Worm (Caenorhabditis elegans) whole organism, midembryonic: ENCODE results near the gene C23G10.2.

Source experiments
- T22C8.4 ChIP-seq: fragments of 200-800 bp; sonication (Bioruptor generic); IDR thresholded peaks from 2 replicates; pipeline ENCODE4 v1.3.6; 2022; ENCODE audit warnings: missing genetic modification characterization, missing compliant biosample characterization
- cog-1 ChIP-seq: sonication (generic microtip); optimal IDR thresholded peaks from 2 replicates; lab custom pipeline; 2016; ENCODE audit warnings: missing genetic modification characterization, missing compliant biosample characterization
- flt-1 ChIP-seq: fragments of 200-800 bp; sonication (Bioruptor generic); IDR thresholded peaks from 2 replicates; pipeline ENCODE4 v1.3.6; 2022; ENCODE audit warnings: missing genetic modification characterization, missing compliant biosample characterization
- klf-2 ChIP-seq: fragments of 200-800 bp; sonication (Bioruptor generic); conservative IDR thresholded peaks from 2 replicates; pipeline ENCODE4 v1.3.6; 2022; ENCODE audit warnings: missing genetic modification reagents, missing genetic modification characterization, missing compliant biosample characterization
- med-1 ChIP-seq: sonication (generic microtip); optimal IDR thresholded peaks from 2 replicates; lab custom pipeline; 2017; ENCODE audit warnings: missing genetic modification characterization, mild to moderate bottlenecking, missing compliant biosample characterization, antibody characterized with exemption, missing genetic modification reagents; ENCODE audit not compliant: insufficient read depth
- ref-1 ChIP-seq: fragments of 200-800 bp; sonication (Bioruptor generic); conservative IDR thresholded peaks from 2 replicates; pipeline ENCODE4 v1.3.6; 2022; ENCODE audit warnings: missing genetic modification reagents, missing genetic modification characterization, missing compliant biosample characterization
- tab-1 ChIP-seq: fragments of 200-800 bp; sonication (Bioruptor generic); IDR thresholded peaks from 2 replicates; pipeline ENCODE4 v1.3.6; 2022; ENCODE audit warnings: missing genetic modification characterization, missing compliant biosample characterization
- ztf-23 ChIP-seq: fragments of 200-800 bp; sonication (Bioruptor generic); IDR thresholded peaks from 2 replicates; pipeline ENCODE4 v1.3.6; 2022; ENCODE audit warnings: missing genetic modification reagents, missing genetic modification characterization, missing compliant biosample characterization
- ztf-29 ChIP-seq: fragments of 200-800 bp; sonication (Bioruptor generic); IDR thresholded peaks from 2 replicates; pipeline ENCODE4 v1.3.6; 2022; ENCODE audit warnings: missing genetic modification reagents, missing genetic modification characterization, missing compliant biosample characterization

The C23G10.2 gene

DNA sequence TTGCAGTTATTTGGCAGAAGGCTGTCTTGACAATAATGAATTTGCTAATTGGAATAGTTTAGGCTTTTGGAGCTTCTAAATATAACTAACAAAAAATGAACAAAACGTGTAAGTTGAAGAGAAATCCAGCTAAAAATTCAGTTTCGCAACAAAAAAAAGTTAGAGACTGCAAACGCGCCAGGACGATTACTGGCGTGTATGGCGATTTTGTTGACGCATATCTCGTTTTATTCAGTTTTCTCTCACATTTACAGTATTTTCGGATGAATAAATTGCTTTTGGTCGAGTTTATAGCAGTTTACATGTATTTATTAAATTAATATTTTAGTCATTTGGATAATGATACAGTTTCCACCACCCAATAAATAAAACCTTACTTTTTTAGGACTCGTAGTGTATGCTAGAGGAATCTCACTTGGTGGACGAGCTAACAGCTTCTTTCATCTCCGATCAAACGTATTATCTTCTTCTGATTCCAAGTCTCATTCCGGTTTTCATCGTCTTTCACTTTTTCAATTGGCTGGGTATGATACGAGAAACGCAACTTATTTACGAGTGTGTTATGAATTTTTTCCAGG lies 34.8 kb upstream of the C23G10.2 start, which contains the start of the genes abcf-3 and F42A10.5:
abcf-3 (plus strand) TSS at position 384 of the 578 bp plus-strand sequence.
F42A10.5 (minus strand) TSS at position 458 of the 578 bp plus-strand sequence.
- TF ChIP-seq tab-1 (GFP tag; lab: Robert Waterston, UW) (no peak), flt-1 (0 out of 2 replicates have a peak, but pooled peaks have one; percentile 45)

DNA sequence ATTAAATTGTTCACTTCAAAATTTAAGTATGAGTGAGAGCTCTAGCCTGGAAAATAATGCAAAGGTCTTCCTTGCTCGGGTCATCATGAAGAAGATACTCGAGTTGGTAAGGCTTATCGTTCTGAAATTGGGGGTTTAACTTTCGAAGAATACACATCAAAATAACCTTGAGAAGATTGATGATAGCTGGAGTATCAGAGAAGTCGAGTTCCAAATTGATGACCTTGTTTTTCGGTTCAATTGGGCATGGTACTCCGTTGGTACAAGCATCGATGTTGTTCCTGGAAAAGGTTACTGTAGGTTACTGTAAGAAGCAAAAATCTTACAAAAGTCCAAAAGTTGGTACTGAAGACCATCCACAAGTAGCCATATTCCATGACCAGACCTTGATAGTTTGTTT lies 31.7 kb upstream of the C23G10.2 start:
- no peak for TF ChIP-seq ztf-29 (GFP tag; lab: Robert Waterston, UW)

DNA sequence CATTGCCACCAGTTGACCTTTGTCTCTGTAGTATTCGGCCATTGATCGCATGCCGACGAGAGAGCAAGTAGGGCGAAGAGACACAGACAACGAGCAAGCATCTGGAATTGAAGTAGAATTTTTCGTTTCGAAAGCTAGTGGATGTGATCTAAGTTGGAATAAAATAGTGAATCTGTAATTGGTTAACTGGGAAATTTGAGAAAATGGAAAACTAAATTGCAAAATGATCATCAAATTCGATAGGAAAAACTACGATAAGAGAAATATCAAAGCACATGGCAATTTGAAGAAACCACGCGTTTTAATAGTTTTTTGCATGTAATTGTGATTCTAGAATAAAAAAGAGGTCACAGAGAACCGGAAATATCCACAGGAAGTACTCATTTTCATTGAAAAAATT lies 31.1 kb upstream of the C23G10.2 start, which contains the start of gene F42A10.6:
F42A10.6 (minus strand) TSS at position 101 of the 400 bp plus-strand sequence.
- TF ChIP-seq klf-2 (GFP tag; lab: Robert Waterston, UW), result no peak
- TF ChIP-seq ztf-29 (GFP tag; lab: Robert Waterston, UW), result no peak
- no peak for TF ChIP-seq med-1 (GFP tag; lab: Kevin White, UChicago)
- TF ChIP-seq cog-1 (tag; lab: Kevin White, UChicago), result no peak
- no peak for TF ChIP-seq tab-1 (GFP tag; lab: Robert Waterston, UW)
- TF ChIP-seq ref-1 (GFP tag; lab: Robert Waterston, UW), result no peak
- no peak for TF ChIP-seq ztf-23 (GFP tag; lab: Robert Waterston, UW)
- TF ChIP-seq flt-1, result no peak
- no peak for TF ChIP-seq T22C8.4 (GFP tag; lab: Robert Waterston, UW)

DNA sequence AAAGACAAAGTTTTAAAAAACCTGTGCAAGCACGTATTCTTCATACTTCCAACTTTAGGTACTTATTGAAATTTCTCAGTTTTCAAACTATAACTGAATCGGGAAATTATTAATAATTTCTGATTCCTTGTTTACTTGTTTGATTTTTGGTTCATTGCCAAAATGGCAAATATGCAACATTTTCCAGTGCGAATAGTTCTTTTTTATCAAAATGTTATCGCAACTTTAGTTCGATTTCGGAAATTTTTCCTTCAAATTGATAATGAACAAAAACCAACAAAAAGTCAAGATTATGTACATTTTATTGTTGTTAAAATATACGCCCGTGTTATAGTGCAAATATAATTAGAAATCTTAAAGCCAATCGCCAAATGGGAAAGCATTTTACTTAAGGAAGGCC lies 30.2 kb upstream of the C23G10.2 start:
- TF ChIP-seq ztf-23 (GFP tag; lab: Robert Waterston, UW), result no peak
- TF ChIP-seq flt-1, result no peak
- no peak for TF ChIP-seq med-1 (GFP tag; lab: Kevin White, UChicago)
- no peak for TF ChIP-seq T22C8.4 (GFP tag; lab: Robert Waterston, UW)
- no peak for TF ChIP-seq ztf-29 (GFP tag; lab: Robert Waterston, UW)

DNA sequence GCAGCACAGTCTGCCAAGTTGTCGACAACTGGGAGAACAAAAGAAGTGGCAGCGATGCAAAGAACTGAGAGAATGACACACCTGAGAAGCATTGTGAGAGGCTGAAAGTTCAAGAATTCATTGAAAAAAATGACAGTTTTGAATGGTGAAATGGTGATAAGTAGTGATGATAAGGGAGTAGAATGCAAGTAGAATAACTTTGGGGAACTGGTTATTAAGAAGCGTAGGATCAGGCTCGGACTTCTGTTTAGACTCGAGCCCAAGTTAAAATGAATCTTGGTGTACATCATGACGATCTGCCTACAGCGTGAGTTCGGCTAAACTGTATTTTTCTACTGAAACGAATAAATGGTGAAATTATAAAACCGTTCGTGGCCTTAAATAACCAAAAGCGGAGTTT lies 29.3 kb upstream of the C23G10.2 start, which contains the start of gene F42A10.7:
F42A10.7 (minus strand) TSS at position 101 of the 400 bp plus-strand sequence.
- TF ChIP-seq flt-1, result no peak
- TF ChIP-seq ztf-29 (GFP tag; lab: Robert Waterston, UW), result no peak
- no peak for TF ChIP-seq cog-1 (tag; lab: Kevin White, UChicago)
- no peak for TF ChIP-seq ztf-23 (GFP tag; lab: Robert Waterston, UW)
- TF ChIP-seq klf-2 (GFP tag; lab: Robert Waterston, UW), result no peak
- TF ChIP-seq med-1 (GFP tag; lab: Kevin White, UChicago), result no peak
- TF ChIP-seq T22C8.4 (GFP tag; lab: Robert Waterston, UW), result no peak
- no peak for TF ChIP-seq tab-1 (GFP tag; lab: Robert Waterston, UW)
- TF ChIP-seq ref-1 (GFP tag; lab: Robert Waterston, UW), result no peak

DNA sequence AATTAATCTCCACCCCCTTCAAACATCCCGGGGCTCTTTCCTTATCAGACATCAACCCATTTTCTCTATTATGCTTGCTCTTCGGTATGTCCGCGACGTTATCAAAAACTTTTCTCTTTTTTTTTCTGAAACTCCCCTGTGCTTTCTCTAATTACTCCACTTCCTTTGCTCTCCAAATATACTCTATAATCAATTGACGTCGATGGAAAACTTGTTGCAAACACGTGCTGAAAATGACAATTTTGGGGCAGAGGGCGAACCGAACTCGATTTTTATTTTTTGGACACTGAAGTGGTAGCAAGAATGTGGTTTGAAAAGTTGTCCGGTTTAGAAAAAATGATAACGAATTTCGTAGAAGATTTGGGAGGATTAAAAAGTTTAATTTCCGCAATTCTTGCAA lies 28.8 kb upstream of the C23G10.2 start:
- TF ChIP-seq klf-2 (GFP tag; lab: Robert Waterston, UW) (no peak), tab-1 (GFP tag; lab: Robert Waterston, UW) (no peak), cog-1 (tag; lab: Kevin White, UChicago) (no peak), T22C8.4 (GFP tag; lab: Robert Waterston, UW) (no peak), flt-1 (no peak), ztf-23 (GFP tag; lab: Robert Waterston, UW) (no peak), ztf-29 (GFP tag; lab: Robert Waterston, UW) (no peak), ref-1 (GFP tag; lab: Robert Waterston, UW) (no peak)

DNA sequence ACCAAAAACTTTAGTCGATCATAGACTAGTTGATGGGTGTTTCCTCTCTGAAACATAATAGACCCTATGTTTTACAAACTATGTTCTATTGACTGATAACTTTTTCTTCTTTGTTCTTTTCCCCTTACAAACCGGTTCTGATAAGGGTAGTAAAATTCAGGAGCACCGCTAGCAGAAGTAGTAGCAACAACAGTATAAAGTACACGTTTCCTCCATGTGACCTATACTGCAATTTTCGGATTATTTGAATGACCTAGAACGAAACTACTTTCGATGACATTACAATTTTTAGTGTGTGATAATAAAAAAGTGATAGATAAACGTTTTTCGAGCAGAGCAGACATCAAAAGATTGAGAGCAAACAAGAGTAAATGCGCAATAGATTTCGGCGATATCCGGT lies 27.6 kb upstream of the C23G10.2 start:
- TF ChIP-seq tab-1 (GFP tag; lab: Robert Waterston, UW) (no peak), cog-1 (tag; lab: Kevin White, UChicago) (no peak), klf-2 (GFP tag; lab: Robert Waterston, UW) (no peak), flt-1 (no peak), ztf-23 (GFP tag; lab: Robert Waterston, UW) (no peak), med-1 (GFP tag; lab: Kevin White, UChicago) (no peak), T22C8.4 (GFP tag; lab: Robert Waterston, UW) (no peak), ref-1 (GFP tag; lab: Robert Waterston, UW) (no peak), ztf-29 (GFP tag; lab: Robert Waterston, UW) (no peak)

DNA sequence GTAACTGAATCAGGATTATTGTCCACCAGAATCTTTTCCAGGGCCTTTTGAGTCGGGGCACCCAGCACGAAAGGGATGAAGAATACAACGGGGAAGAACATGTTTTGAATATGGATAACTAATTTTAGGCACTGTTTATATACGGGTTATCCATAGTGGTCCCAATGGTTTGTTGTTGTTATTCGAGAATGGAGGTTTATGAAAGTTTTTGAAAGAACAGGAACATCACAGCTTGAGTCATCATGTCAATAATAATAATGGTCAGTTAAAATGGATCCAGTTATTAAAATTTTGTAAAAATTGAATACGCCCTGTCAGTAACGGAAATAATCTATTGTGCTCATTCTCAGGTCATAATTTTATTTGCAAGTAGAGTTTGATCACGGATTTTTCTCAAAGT lies 24.7 kb upstream of the C23G10.2 start, which contains the start of gene nas-28:
nas-28 (minus strand) TSS at position 101 of the 400 bp plus-strand sequence.
- no peak for TF ChIP-seq ztf-23 (GFP tag; lab: Robert Waterston, UW)

DNA sequence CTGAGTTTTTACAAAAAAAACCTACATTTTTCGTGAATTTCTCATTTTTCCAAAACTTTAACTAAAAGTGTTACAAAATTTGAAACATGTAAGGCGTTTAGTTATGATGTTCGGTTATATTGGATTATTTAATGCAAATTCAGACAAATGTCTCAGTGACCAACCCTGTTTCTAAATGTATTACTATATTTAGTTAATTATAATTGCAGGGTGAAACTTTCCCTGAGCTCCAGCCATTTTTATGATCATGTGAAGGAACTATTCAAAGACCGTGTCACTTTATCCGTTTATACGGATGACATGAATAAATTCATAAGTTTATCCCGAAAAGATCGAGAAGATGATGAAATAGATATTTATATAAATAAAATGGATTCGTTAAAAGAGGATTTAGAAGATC lies 17.1 kb upstream of the C23G10.2 start, which contains the start of gene C23G10.5:
C23G10.5 (plus strand) TSS at position 301 of the 400 bp plus-strand sequence.
- TF ChIP-seq flt-1, result no peak
- no peak for TF ChIP-seq tab-1 (GFP tag; lab: Robert Waterston, UW)
- TF ChIP-seq ztf-29 (GFP tag; lab: Robert Waterston, UW), result no peak
- no peak for TF ChIP-seq klf-2 (GFP tag; lab: Robert Waterston, UW)
- no peak for TF ChIP-seq med-1 (GFP tag; lab: Kevin White, UChicago)
- TF ChIP-seq ref-1 (GFP tag; lab: Robert Waterston, UW), result no peak
- TF ChIP-seq ztf-23 (GFP tag; lab: Robert Waterston, UW), result no peak
- no peak for TF ChIP-seq T22C8.4 (GFP tag; lab: Robert Waterston, UW)
- no peak for TF ChIP-seq cog-1 (tag; lab: Kevin White, UChicago)

DNA sequence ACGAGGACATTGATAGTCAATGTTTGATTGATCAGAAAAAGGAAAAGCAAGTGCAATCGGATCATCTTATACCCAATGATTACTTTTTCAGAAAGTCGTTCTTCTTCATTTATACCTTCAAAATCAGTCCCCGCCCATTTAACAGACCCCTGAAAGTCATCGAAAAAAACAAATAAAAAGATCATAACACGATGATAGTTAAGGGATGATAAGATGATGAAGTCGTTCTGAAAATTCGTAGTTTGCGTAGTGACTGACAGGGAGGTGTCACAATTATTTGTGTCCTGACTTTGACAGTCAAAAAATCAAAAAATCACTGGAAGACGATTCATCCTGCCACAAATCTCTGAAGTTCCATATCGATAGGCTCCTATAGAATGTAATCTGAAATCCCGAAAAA lies 13.4 kb upstream of the C23G10.2 start, which contains the start of gene ugt-66:
ugt-66 (minus strand) TSS at position 101 of the 400 bp plus-strand sequence.
- no peak for TF ChIP-seq ref-1 (GFP tag; lab: Robert Waterston, UW)
- no peak for TF ChIP-seq med-1 (GFP tag; lab: Kevin White, UChicago)
- TF ChIP-seq ztf-23 (GFP tag; lab: Robert Waterston, UW), result no peak
- TF ChIP-seq cog-1 (tag; lab: Kevin White, UChicago), result no peak
- TF ChIP-seq ztf-29 (GFP tag; lab: Robert Waterston, UW), result no peak
- TF ChIP-seq flt-1, result no peak
